Fruit fly (Drosophila melanogaster) whole organism, pupa: ENCODE measurements around the gene CG43179.

ENCODE experiments used
- CG10348 ChIP-seq: fragments of 200-800 bp; sonication (Bioruptor generic); IDR thresholded peaks from 2 replicates; pipeline ENCODE4 v1.3.6; 2022; ENCODE audit warnings: missing biosample characterization, missing genetic modification characterization
- CG12605 ChIP-seq: fragments of 200-800 bp; sonication (Bioruptor generic); IDR thresholded peaks from 2 replicates; pipeline ENCODE4 v1.3.6; 2022; ENCODE audit warnings: missing biosample characterization, missing genetic modification characterization
- CG13204 ChIP-seq: fragments of 200-800 bp; sonication (Bioruptor generic); optimal IDR thresholded peaks from 2 replicates; lab custom pipeline; 2018; ENCODE audit warnings: missing biosample characterization, mild to moderate bottlenecking, missing genetic modification characterization, moderate library complexity
- CG15710 ChIP-seq: fragments of 200-800 bp; sonication (Bioruptor generic); optimal IDR thresholded peaks from 2 replicates; lab custom pipeline; 2018; ENCODE audit warnings: missing biosample characterization, mild to moderate bottlenecking, missing genetic modification characterization, moderate library complexity
- CG34367 ChIP-seq: fragments of 200-800 bp; sonication (Bioruptor generic); optimal IDR thresholded peaks from 2 replicates; lab custom pipeline; 2018; ENCODE audit warnings: missing biosample characterization, mild to moderate bottlenecking, missing genetic modification characterization
- EcR ChIP-seq: fragments of 200-800 bp; sonication (Bioruptor generic); optimal IDR thresholded peaks from 3 replicates; lab custom pipeline; 2019; ENCODE audit warnings: missing biosample characterization, missing genetic modification characterization, mild to moderate bottlenecking, moderate library complexity, missing genetic modification reagents
- Pif1A ChIP-seq: fragments of 200-800 bp; sonication (Bioruptor generic); optimal IDR thresholded peaks from 3 replicates; lab custom pipeline; 2016; ENCODE audit warnings: missing biosample characterization, missing genetic modification characterization
- Snoo ChIP-seq: fragments of 200-800 bp; sonication (Bioruptor generic); optimal IDR thresholded peaks from 3 replicates; lab custom pipeline; 2017; ENCODE audit warnings: missing biosample characterization, mild to moderate bottlenecking, missing genetic modification characterization, inconsistent platforms
- gl ChIP-seq: fragments of 200-800 bp; sonication (Bioruptor generic); optimal IDR thresholded peaks from 2 replicates; lab custom pipeline; 2018; ENCODE audit warnings: missing biosample characterization, mild to moderate bottlenecking, missing genetic modification characterization
- rn ChIP-seq: fragments of 200-800 bp; sonication (Bioruptor generic); IDR thresholded peaks from 2 replicates; pipeline ENCODE4 v1.3.6; 2022; ENCODE audit warnings: missing biosample characterization, missing genetic modification characterization

- TF ChIP-seq gl (tag; lab: Kevin White, UChicago) (no peak), CG13204 (GFP tag; lab: Kevin White, UChicago) (no peak), CG15710 (tag; lab: Kevin White, UChicago) (no peak), CG12605 (GFP tag; lab: Robert Waterston, UW) (no peak), rn (GFP tag; lab: Robert Waterston, UW) (no peak), CG34367 (tag; lab: Kevin White, UChicago) (no peak), EcR (GFP tag; lab: Kevin White, UChicago) (no peak), Snoo (tag; lab: Kevin White, UChicago) (no peak), CG10348 (GFP tag; lab: Robert Waterston, UW) (no peak), Pif1A (no peak)
Observed at dm6 chr3R:14217839-14218238, 38.1 kb upstream of the CG43179 start, which contains the start of gene CG9649.
